Worm (Caenorhabditis elegans): ENCODE data around the gene ZK632.10.

The ZK632.10 gene

ce11 chrIII:9806968-9807559, 20.5 kb downstream of the ZK632.10 start, which contains the start of gene ZK632.4:
ZK632.4 (minus strand) TSS chrIII:9807454.
- TF ChIP-seq cog-1 (tag; optimal IDR thresholded peaks at IDR 0.05) (no peak), T22C8.4 (GFP tag; IDR thresholded peaks at IDR 0.05) (no peak), ref-1 (GFP tag; conservative IDR thresholded peaks at IDR 0.05) (no peak), ztf-29 (GFP tag; IDR thresholded peaks at IDR 0.05) (no peak), klf-2 (GFP tag; conservative IDR thresholded peaks at IDR 0.05) (no peak), tab-1 (GFP tag; IDR thresholded peaks at IDR 0.05) (no peak), med-1 (GFP tag; optimal IDR thresholded peaks at IDR 0.05; ENCODE audit: insufficient read depth) (no peak), flt-1 (GFP tag; IDR thresholded peaks at IDR 0.05) (no peak), ztf-23 (GFP tag; IDR thresholded peaks at IDR 0.05) (no peak)

ce11 chrIII:9804997-9805610, 22.4 kb downstream of the ZK632.10 start, which contains the start of gene riok-3:
riok-3 (minus strand) TSS chrIII:9805011.
- TF ChIP-seq ref-1 (GFP tag; conservative IDR thresholded peaks at IDR 0.05): no peak

DNA sequence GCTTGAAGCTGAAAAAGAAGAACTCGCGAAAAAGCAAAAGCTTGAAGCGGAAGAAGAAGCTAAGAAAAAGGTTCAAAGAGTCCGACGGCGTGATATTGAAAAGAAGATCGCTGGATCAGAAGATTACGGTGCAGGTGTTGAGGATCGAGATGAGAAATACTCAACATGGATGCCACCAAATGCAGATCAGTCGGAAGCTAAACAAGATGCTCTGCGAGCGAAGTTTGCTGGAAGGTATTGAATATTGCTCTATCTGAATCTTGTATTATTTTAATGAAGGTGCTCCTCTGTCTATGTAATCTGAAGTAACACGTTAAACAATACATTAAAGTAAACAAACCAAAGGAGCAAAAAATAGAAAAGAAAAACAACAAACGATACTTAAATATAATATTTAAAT, 25.5 kb downstream of the ZK632.10 start:
- TF ChIP-seq tab-1 (GFP tag; IDR thresholded peaks at IDR 0.05) (no peak), ref-1 (GFP tag; conservative IDR thresholded peaks at IDR 0.05) (no peak), klf-2 (GFP tag; conservative IDR thresholded peaks at IDR 0.05) (no peak), med-1 (GFP tag; optimal IDR thresholded peaks at IDR 0.05; ENCODE audit: insufficient read depth) (no peak), ztf-23 (GFP tag; IDR thresholded peaks at IDR 0.05) (no peak), T22C8.4 (GFP tag; IDR thresholded peaks at IDR 0.05) (no peak), ztf-29 (GFP tag; IDR thresholded peaks at IDR 0.05) (no peak), flt-1 (GFP tag; IDR thresholded peaks at IDR 0.05) (no peak), cog-1 (tag; optimal IDR thresholded peaks at IDR 0.05) (no peak)

DNA sequence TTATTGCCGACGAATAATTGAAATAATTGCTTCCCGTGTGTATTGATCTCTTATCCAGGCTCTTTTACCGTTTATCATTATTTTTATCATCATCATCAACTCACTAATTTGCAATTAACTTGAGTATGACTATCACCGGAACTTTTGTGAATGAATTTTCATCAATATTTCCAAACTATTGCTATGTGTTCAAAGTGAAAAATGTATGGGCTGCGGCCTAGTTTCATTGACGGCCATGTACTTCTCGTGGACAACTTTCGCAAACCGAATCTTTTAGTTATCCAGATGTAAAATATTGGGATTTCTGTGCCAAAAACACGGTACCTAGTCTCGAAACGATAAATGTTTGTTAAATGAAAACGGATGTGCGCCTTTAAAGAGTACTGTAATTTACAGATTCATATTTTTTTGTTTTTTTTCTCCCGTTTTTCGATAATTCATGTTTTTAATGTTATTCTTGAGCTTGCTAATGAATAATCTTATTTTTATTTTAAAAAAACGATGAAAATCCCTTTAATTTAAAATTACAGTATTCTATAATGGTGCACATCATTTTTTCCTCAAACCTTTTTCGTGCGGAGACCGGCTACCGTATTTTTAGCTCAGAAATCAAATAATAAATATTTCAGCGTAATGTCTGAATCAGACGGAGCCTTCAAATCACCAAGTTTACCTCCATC, 28.9 kb downstream of the ZK632.10 start, which contains the start of gene ZK632.2:
Gene ZK632.2 (plus strand): TSS at position 630 of the 680 bp plus-strand sequence.
- TF ChIP-seq ztf-29 (GFP tag; IDR thresholded peaks at IDR 0.05) (no peak), cog-1 (tag; optimal IDR thresholded peaks at IDR 0.05) (no peak), med-1 (GFP tag; optimal IDR thresholded peaks at IDR 0.05; ENCODE audit: insufficient read depth) (no peak), tab-1 (GFP tag; IDR thresholded peaks at IDR 0.05) (no peak), ztf-23 (GFP tag; IDR thresholded peaks at IDR 0.05) (no peak), klf-2 (GFP tag; conservative IDR thresholded peaks at IDR 0.05) (no peak), ref-1 (GFP tag; conservative IDR thresholded peaks at IDR 0.05) (no peak), flt-1 (GFP tag; IDR thresholded peaks at IDR 0.05) (no peak), T22C8.4 (GFP tag; IDR thresholded peaks at IDR 0.05) (no peak)

- TF ChIP-seq ref-1 (GFP tag; conservative IDR thresholded peaks at IDR 0.05) (no peak), med-1 (GFP tag; optimal IDR thresholded peaks at IDR 0.05; ENCODE audit: insufficient read depth) (no peak), tab-1 (GFP tag; IDR thresholded peaks at IDR 0.05) (no peak), flt-1 (GFP tag; IDR thresholded peaks at IDR 0.05) (no peak), ztf-23 (GFP tag; IDR thresholded peaks at IDR 0.05) (no peak)
These were observed 31.1 kb downstream of the ZK632.10 start, which contains the start of gene srxa-10 for ce11 chrIII:9796448-9796847. srxa-10 (minus strand) TSS chrIII:9796548.

ce11 chrIII:9793592-9794417, 33.7 kb downstream of the ZK632.10 start, which contains the start of the genes R10E11.9 and mcm-6:
R10E11.9 (minus strand) TSS chrIII:9793642.
mcm-6 (plus strand) TSS chrIII:9794367.
- no peak for TF ChIP-seq tab-1 (GFP tag; IDR thresholded peaks at IDR 0.05)
- no peak for TF ChIP-seq cog-1 (tag; optimal IDR thresholded peaks at IDR 0.05)
- TF ChIP-seq flt-1 (GFP tag; IDR thresholded peaks at IDR 0.05): no peak
- TF ChIP-seq klf-2 (GFP tag; conservative IDR thresholded peaks at IDR 0.05): no peak
- no peak for TF ChIP-seq T22C8.4 (GFP tag; IDR thresholded peaks at IDR 0.05)
- no peak for TF ChIP-seq ztf-29 (GFP tag; IDR thresholded peaks at IDR 0.05)
- TF ChIP-seq med-1 (GFP tag; optimal IDR thresholded peaks at IDR 0.05; ENCODE audit: insufficient read depth): no peak
- TF ChIP-seq ztf-23 (GFP tag; IDR thresholded peaks at IDR 0.05): no peak
- no peak for TF ChIP-seq ref-1 (GFP tag; conservative IDR thresholded peaks at IDR 0.05)

ce11 chrIII:9789607-9790073, 37.9 kb downstream of the ZK632.10 start, which contains the start of gene R10E11.5:
R10E11.5 (minus strand) TSS chrIII:9789657.
- TF ChIP-seq cog-1 (tag; optimal IDR thresholded peaks at IDR 0.05): no peak

ce11 chrIII:9789083-9789482, 38.4 kb downstream of the ZK632.10 start:
- TF ChIP-seq med-1 (GFP tag; optimal IDR thresholded peaks at IDR 0.05; ENCODE audit: insufficient read depth) (no peak), ztf-23 (GFP tag; IDR thresholded peaks at IDR 0.05) (no peak), klf-2 (GFP tag; conservative IDR thresholded peaks at IDR 0.05) (no peak), ref-1 (GFP tag; conservative IDR thresholded peaks at IDR 0.05) (no peak), cog-1 (tag; optimal IDR thresholded peaks at IDR 0.05) (no peak)

- TF ChIP-seq ref-1 (GFP tag; conservative IDR thresholded peaks at IDR 0.05) (no peak), cog-1 (tag; optimal IDR thresholded peaks at IDR 0.05) (no peak), ztf-29 (GFP tag; IDR thresholded peaks at IDR 0.05) (no peak), T22C8.4 (GFP tag; IDR thresholded peaks at IDR 0.05) (no peak), flt-1 (GFP tag; IDR thresholded peaks at IDR 0.05) (no peak), tab-1 (GFP tag; IDR thresholded peaks at IDR 0.05) (no peak), ztf-23 (GFP tag; IDR thresholded peaks at IDR 0.05) (no peak), med-1 (GFP tag; optimal IDR thresholded peaks at IDR 0.05; ENCODE audit: insufficient read depth) (no peak), klf-2 (GFP tag; conservative IDR thresholded peaks at IDR 0.05) (no peak)
These were observed 40.7 kb downstream of the ZK632.10 start for ce11 chrIII:9786776-9787175.

Data from whole organism, midembryonic.